Worm (Caenorhabditis elegans) whole organism, L3 larva: ENCODE measurements around the gene fipr-14.

Experiments
- R02D3.7 ChIP-seq: fragments of 150-350 bp; optimal IDR thresholded peaks from 2 replicates; lab custom pipeline; 2014; ENCODE audit warnings: missing biosample characterization, missing genetic modification characterization
- ZK546.5 ChIP-seq: sonication (generic microtip); optimal IDR thresholded peaks from 2 replicates; lab custom pipeline; 2017; ENCODE audit warnings: missing biosample characterization, missing genetic modification characterization
- aly-2 ChIP-seq: fragments of 150-350 bp; optimal IDR thresholded peaks from 2 replicates; lab custom pipeline; 2014; ENCODE audit warnings: missing biosample characterization, missing genetic modification characterization
- ama-1 ChIP-seq: fragments of 150-350 bp; optimal IDR thresholded peaks from 2 replicates; lab custom pipeline; 2018
- ceh-28 ChIP-seq: fragments of 150-350 bp; optimal IDR thresholded peaks from 2 replicates; lab custom pipeline; 2014; ENCODE audit warnings: missing biosample characterization, missing genetic modification reagents, missing genetic modification characterization
- ceh-82 ChIP-seq: fragments of 150-350 bp; optimal IDR thresholded peaks from 2 replicates; lab custom pipeline; 2014; ENCODE audit warnings: missing biosample characterization, missing genetic modification characterization
- daf-12 ChIP-seq: fragments of 150-350 bp; optimal IDR thresholded peaks from 2 replicates; lab custom pipeline; 2014; ENCODE audit warnings: missing biosample characterization, missing genetic modification reagents, missing genetic modification characterization
- egl-5 ChIP-seq: fragments of 150-350 bp; optimal IDR thresholded peaks from 2 replicates; lab custom pipeline; 2017; ENCODE audit warnings: missing biosample characterization, missing genetic modification reagents, missing genetic modification characterization, inconsistent platforms
- elt-1 ChIP-seq: fragments of 150-350 bp; optimal IDR thresholded peaks from 2 replicates; lab custom pipeline; 2014; ENCODE audit warnings: missing biosample characterization, missing genetic modification characterization
- elt-2 ChIP-seq: sonication (generic microtip); optimal IDR thresholded peaks from 2 replicates; lab custom pipeline; 2016; ENCODE audit warnings: missing genetic modification reagents, mild to moderate bottlenecking, missing genetic modification characterization, missing compliant biosample characterization
- elt-3 ChIP-seq, 3 experiments: fragments of 150-350 bp in 1 of 3; sonication (generic microtip) in 2 of 3; optimal IDR thresholded peaks; 2 replicates in 2 of 3; 4 replicates in 1 of 3; lab custom pipeline; 2014 to 2017; ENCODE audit warnings: missing biosample characterization in 3 of 3, missing genetic modification characterization in 3 of 3
- eor-1 ChIP-seq, 2 experiments: fragments of 150-350 bp; optimal IDR thresholded peaks; 2 replicates each; lab custom pipeline; 2014 to 2018; ENCODE audit warnings: missing biosample characterization in 2 of 2, missing genetic modification characterization in 2 of 2
- fkh-10 ChIP-seq: sonication (generic microtip); optimal IDR thresholded peaks from 2 replicates; lab custom pipeline; 2017; ENCODE audit warnings: missing biosample characterization, missing genetic modification reagents, missing genetic modification characterization
- fkh-2 ChIP-seq: fragments of 150-350 bp; optimal IDR thresholded peaks from 2 replicates; lab custom pipeline; 2014; ENCODE audit warnings: missing biosample characterization, missing genetic modification reagents, missing genetic modification characterization
- lin-39 ChIP-seq: fragments of 150-350 bp; optimal IDR thresholded peaks from 2 replicates; lab custom pipeline; 2018; ENCODE audit warnings: missing biosample characterization, missing genetic modification reagents, missing genetic modification characterization
- lsy-12 ChIP-seq: sonication (generic microtip); optimal IDR thresholded peaks from 2 replicates; lab custom pipeline; 2016; ENCODE audit warnings: mild to moderate bottlenecking, missing genetic modification characterization, missing compliant biosample characterization
- mdl-1 ChIP-seq: fragments of 150-350 bp; optimal IDR thresholded peaks from 2 replicates; lab custom pipeline; 2014; ENCODE audit warnings: missing biosample characterization, missing genetic modification characterization
- nfya-1 ChIP-seq: sonication (generic microtip); optimal IDR thresholded peaks from 2 replicates; lab custom pipeline; 2017; ENCODE audit warnings: missing genetic modification characterization, mild to moderate bottlenecking, missing compliant biosample characterization, antibody characterized with exemption, moderate library complexity; ENCODE audit not compliant: insufficient read depth
- nhr-11 ChIP-seq: fragments of 150-350 bp; optimal IDR thresholded peaks from 2 replicates; lab custom pipeline; 2014; ENCODE audit warnings: missing biosample characterization, missing genetic modification characterization
- nhr-12 ChIP-seq: fragments of 150-350 bp; optimal IDR thresholded peaks from 2 replicates; lab custom pipeline; 2014; ENCODE audit warnings: missing biosample characterization, missing genetic modification characterization
- nhr-25 ChIP-seq: sonication (generic microtip); optimal IDR thresholded peaks from 2 replicates; lab custom pipeline; 2017; ENCODE audit warnings: missing biosample characterization, missing genetic modification characterization
- nhr-67 ChIP-seq: fragments of 150-350 bp; optimal IDR thresholded peaks from 2 replicates; lab custom pipeline; 2014; ENCODE audit warnings: missing biosample characterization, missing genetic modification characterization
- pha-4 ChIP-seq: fragments of 150-350 bp; optimal IDR thresholded peaks from 2 replicates; lab custom pipeline; 2014; ENCODE audit warnings: missing biosample characterization, missing genetic modification reagents, missing genetic modification characterization
- pqm-1 ChIP-seq: fragments of 150-350 bp; optimal IDR thresholded peaks from 2 replicates; lab custom pipeline; 2017; ENCODE audit warnings: missing biosample characterization, missing genetic modification characterization, inconsistent platforms
- skn-1 ChIP-seq: fragments of 150-350 bp; optimal IDR thresholded peaks from 2 replicates; lab custom pipeline; 2014; ENCODE audit warnings: missing biosample characterization, missing genetic modification characterization
- tbx-2 ChIP-seq: sonication (generic microtip); optimal IDR thresholded peaks from 2 replicates; lab custom pipeline; 2016; ENCODE audit warnings: mild to moderate bottlenecking, missing genetic modification characterization, missing compliant biosample characterization
- unc-39 ChIP-seq: sonication (generic microtip); optimal IDR thresholded peaks from 4 replicates; lab custom pipeline; 2017; ENCODE audit warnings: missing biosample characterization, missing genetic modification characterization
- unc-62 ChIP-seq: fragments of 150-350 bp; sonication (generic microtip); optimal IDR thresholded peaks from 4 replicates; lab custom pipeline; 2014; ENCODE audit warnings: missing biosample characterization, missing genetic modification reagents, missing genetic modification characterization
- zag-1 ChIP-seq: fragments of 150-350 bp; optimal IDR thresholded peaks from 2 replicates; lab custom pipeline; 2014; ENCODE audit warnings: missing biosample characterization, missing genetic modification characterization
- ztf-11 ChIP-seq: fragments of 150-350 bp; optimal IDR thresholded peaks from 2 replicates; lab custom pipeline; 2014; ENCODE audit warnings: missing biosample characterization, missing genetic modification characterization
- ztf-4 ChIP-seq: fragments of 150-350 bp; optimal IDR thresholded peaks from 2 replicates; lab custom pipeline; 2014; ENCODE audit warnings: missing biosample characterization, missing genetic modification characterization

fipr-14 gene

ce11 chrIV:10880264-10880663 is 3.3 kb downstream of the fipr-14 start, which contains the start of gene fipr-15:
Gene fipr-15, plus strand, starts transcription at chrIV:10880564.
- TF ChIP-seq ceh-82 (tag; lab: Kevin White, UChicago), result no peak
- no peak for TF ChIP-seq tbx-2 (tag; lab: Kevin White, UChicago)
- no peak for TF ChIP-seq daf-12 (tag; lab: Kevin White, UChicago)
- no peak for TF ChIP-seq elt-1 (tag; lab: Kevin White, UChicago)
- no peak for TF ChIP-seq aly-2 (tag; lab: Kevin White, UChicago)
- no peak for TF ChIP-seq mdl-1

ce11 chrIV:10881230-10881629 is 4.3 kb downstream of the fipr-14 start, which contains the start of gene F13E9.13:
Gene F13E9.13, plus strand, starts transcription at chrIV:10881546.
- peak; percentile 18 for TF ChIP-seq ceh-28 (tag; lab: Kevin White, UChicago)
- TF ChIP-seq elt-2, result peak; percentile 67
- TF ChIP-seq nhr-25 (tag; lab: Kevin White, UChicago), result no peak

- TF ChIP-seq mdl-1, result no peak
- TF ChIP-seq nhr-12 (tag; lab: Kevin White, UChicago), result no peak
Observed at ce11 chrIV:10884263-10884662, 7.3 kb downstream of the fipr-14 start, which contains the start of gene F13E9.5. Gene F13E9.5, minus strand, starts transcription at chrIV:10884363.

ce11 chrIV:10885915-10886314 is 9.0 kb downstream of the fipr-14 start, which contains the start of gene srlf-11:
Gene srlf-11, minus strand, starts transcription at chrIV:10886015.
- no peak for TF ChIP-seq eor-1 (tag; optimal IDR thresholded peaks at IDR 0.05; lab: Kevin White, UChicago)
- TF ChIP-seq, all 47 proteins: peak for 0

ce11 chrIV:10887285-10887684 is 10.3 kb downstream of the fipr-14 start, which contains the start of gene F13E9.16:
Gene F13E9.16, minus strand, starts transcription at chrIV:10887385.
- TF ChIP-seq ztf-4 (tag; lab: Kevin White, UChicago) (no peak), ZK546.5 (no peak), ceh-28 (tag; lab: Kevin White, UChicago) (no peak), unc-39 (tag; lab: Kevin White, UChicago) (no peak), lin-39 (no peak), fkh-2 (tag; lab: Kevin White, UChicago) (no peak), fkh-10 (GFP tag; lab: Kevin White, UChicago) (no peak), nhr-11 (no peak), zag-1 (tag; lab: Kevin White, UChicago) (no peak), nhr-67 (tag; lab: Kevin White, UChicago) (no peak), elt-2 (no peak), pqm-1 (tag; lab: Kevin White, UChicago) (no peak), ama-1 (lab: Kevin White, UChicago) (no peak)

- no peak for TF ChIP-seq ceh-28 (tag; lab: Kevin White, UChicago)
- TF ChIP-seq lsy-12 (tag; lab: Kevin White, UChicago), result no peak
- TF ChIP-seq ama-1 (lab: Kevin White, UChicago), result no peak
- no peak for TF ChIP-seq lin-39
- no peak for TF ChIP-seq egl-5 (tag; lab: Kevin White, UChicago)
- no peak for TF ChIP-seq elt-3 (tag; optimal IDR thresholded peaks at IDR 0.05; lab: Kevin White, UChicago)
- no peak for TF ChIP-seq nhr-11
- no peak for TF ChIP-seq zag-1 (tag; lab: Kevin White, UChicago)
- TF ChIP-seq unc-39 (tag; lab: Kevin White, UChicago), result no peak
- TF ChIP-seq fkh-2 (tag; lab: Kevin White, UChicago), result no peak
- TF ChIP-seq skn-1 (tag; lab: Kevin White, UChicago), result no peak
- no peak for TF ChIP-seq R02D3.7 (tag; lab: Kevin White, UChicago)
- no peak for TF ChIP-seq unc-62 (GFP tag; lab: Kevin White, UChicago)
- no peak for TF ChIP-seq pha-4 (tag; lab: Kevin White, UChicago)
- no peak for TF ChIP-seq eor-1 (tag; optimal IDR thresholded peaks at IDR 0.05; lab: Kevin White, UChicago)
- TF ChIP-seq nfya-1, result no peak
- TF ChIP-seq ztf-11 (tag; lab: Kevin White, UChicago), result no peak
Observed at ce11 chrIV:10889820-10890462, 13.0 kb downstream of the fipr-14 start, which contains the start of gene F13E9.15. Gene F13E9.15, minus strand, starts transcription at chrIV:10889870.
